Worm (Caenorhabditis elegans): ENCODE data around the gene cls-2.

DNA sequence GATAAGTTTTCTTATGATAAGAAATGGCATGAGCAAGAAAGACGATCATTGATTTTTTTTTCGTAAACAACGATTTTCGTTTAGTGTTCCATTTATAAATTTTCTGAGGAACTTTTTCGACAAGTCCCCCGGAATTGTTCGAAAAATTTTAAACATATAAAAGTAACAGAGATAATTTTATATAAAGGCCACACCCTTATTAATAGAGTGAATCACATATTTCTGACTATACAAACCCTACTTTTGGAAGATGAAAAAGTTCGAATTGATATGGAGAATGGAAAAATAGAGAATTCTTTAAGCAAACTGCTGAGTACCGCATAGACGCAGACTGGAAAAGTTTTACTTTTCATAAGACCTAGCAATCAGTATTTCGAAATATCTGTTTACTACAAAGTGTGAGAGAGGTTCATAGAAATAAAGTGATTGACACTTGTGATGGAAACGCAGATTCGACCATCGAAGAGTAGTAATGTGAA is 3.7 kb upstream of the cls-2 start:
- TF ChIP-seq fkh-10 (GFP tag; optimal IDR thresholded peaks at IDR 0.05) = no peak
- TF ChIP-seq che-1 (tag; optimal IDR thresholded peaks at IDR 0.05) = no peak
- TF ChIP-seq F13H6.1 (tag; optimal IDR thresholded peaks at IDR 0.05) = no peak

All from whole organism, late embryonic.